Fruit fly (Drosophila melanogaster): Measurements from ENCODE around the gene mrn.

DNA sequence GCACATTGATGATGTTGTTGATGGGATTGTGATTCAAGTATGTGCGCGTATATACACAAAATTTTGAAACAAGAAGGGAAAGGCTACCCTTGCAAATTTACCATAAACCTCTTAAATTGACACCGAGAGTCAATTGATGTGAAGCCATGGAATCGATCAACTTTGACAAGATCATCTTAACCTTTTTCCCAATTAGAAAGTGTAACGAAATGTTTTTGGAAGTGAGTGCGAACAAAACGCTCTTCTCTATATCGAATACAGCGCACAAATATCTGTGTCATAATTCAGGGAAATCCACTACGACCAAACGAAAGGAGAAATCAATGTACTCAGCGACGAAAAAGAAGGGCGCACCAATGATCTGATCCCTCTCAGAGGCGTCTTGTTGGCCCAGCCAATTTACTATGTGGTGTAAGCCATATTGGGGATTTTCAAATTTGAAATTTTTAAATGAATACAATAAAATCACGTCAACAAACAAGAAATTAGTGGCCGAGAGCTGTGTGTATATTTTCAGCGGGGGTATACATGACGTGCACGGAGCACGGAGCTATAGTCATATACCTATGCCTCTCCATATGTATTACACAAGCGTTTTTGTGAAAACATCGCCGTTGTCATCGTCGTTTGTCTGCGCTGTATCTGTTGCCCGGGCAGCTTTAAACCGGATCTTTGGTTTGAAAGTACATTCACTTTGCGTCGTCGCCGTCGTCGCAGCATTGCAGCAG, 46.8 kb downstream of the mrn start:
- no peak for TF ChIP-seq psq (optimal IDR thresholded peaks at IDR 0.05)
- TF ChIP-seq insv (optimal IDR thresholded peaks at IDR 0.05), result no peak
- TF ChIP-seq Sin3A (optimal IDR thresholded peaks at IDR 0.05), result no peak
- TF ChIP-seq Myc (optimal IDR thresholded peaks at IDR 0.05), result no peak
- TF ChIP-seq h (optimal IDR thresholded peaks at IDR 0.05), result no peak
